Worm (Caenorhabditis elegans) whole organism, dauer: ENCODE results near the gene pptr-2.

Experiments
- unc-62 ChIP-seq: sonication (generic microtip); optimal IDR thresholded peaks from 2 replicates; lab custom pipeline; 2017; ENCODE audit warnings: missing biosample characterization, missing genetic modification reagents, missing genetic modification characterization

The pptr-2 gene

ce11 chrV:11029309-11029708 is 5.4 kb downstream of the pptr-2 start:
- TF ChIP-seq unc-62 (GFP tag; lab: Kevin White, UChicago), result no peak

ce11 chrV:11027740-11028139 is 7.0 kb downstream of the pptr-2 start:
- no peak for TF ChIP-seq unc-62 (GFP tag; lab: Kevin White, UChicago)

ce11 chrV:11022817-11023216 is 11.9 kb downstream of the pptr-2 start, which contains the start of the genes C13G3.12 and hot-6:
Gene C13G3.12 (minus strand): TSS chrV:11022917.
Gene hot-6 (minus strand): TSS chrV:11022937.
- TF ChIP-seq unc-62 (GFP tag; lab: Kevin White, UChicago), result no peak

- TF ChIP-seq unc-62 (GFP tag; lab: Kevin White, UChicago), result no peak
These were observed 17.7 kb downstream of the pptr-2 start for ce11 chrV:11016846-11017553.

- TF ChIP-seq unc-62 (GFP tag; lab: Kevin White, UChicago), result no peak
These were observed 20.0 kb downstream of the pptr-2 start for ce11 chrV:11014758-11015157.

- TF ChIP-seq unc-62 (GFP tag; lab: Kevin White, UChicago), result no peak
These were observed 21.6 kb downstream of the pptr-2 start for ce11 chrV:11013179-11013578.

- TF ChIP-seq unc-62 (GFP tag; lab: Kevin White, UChicago), result no peak
These were observed 22.3 kb downstream of the pptr-2 start, which contains the start of gene C13G3.1 for ce11 chrV:11012419-11012818. Gene C13G3.1 (minus strand): TSS chrV:11012465.

- no peak for TF ChIP-seq unc-62 (GFP tag; lab: Kevin White, UChicago)
These were observed 22.9 kb downstream of the pptr-2 start for ce11 chrV:11011807-11012206.

- no peak for TF ChIP-seq unc-62 (GFP tag; lab: Kevin White, UChicago)
These were observed 24.0 kb downstream of the pptr-2 start for ce11 chrV:11010768-11011167.

- TF ChIP-seq unc-62 (GFP tag; lab: Kevin White, UChicago), result no peak
These were observed 25.6 kb downstream of the pptr-2 start for ce11 chrV:11009124-11009524.

ce11 chrV:11007651-11008050 is 27.1 kb downstream of the pptr-2 start:
- TF ChIP-seq unc-62 (GFP tag; lab: Kevin White, UChicago), result no peak

- no peak for TF ChIP-seq unc-62 (GFP tag; lab: Kevin White, UChicago)
These were observed 30.6 kb downstream of the pptr-2 start for ce11 chrV:11004094-11004493.

- no peak for TF ChIP-seq unc-62 (GFP tag; lab: Kevin White, UChicago)
These were observed 32.3 kb downstream of the pptr-2 start, which contains the start of gene F53B7.4 for ce11 chrV:11002434-11002833. Gene F53B7.4 (minus strand): TSS chrV:11002534.

ce11 chrV:11000650-11001049 is 34.1 kb downstream of the pptr-2 start, which contains the start of gene isy-1:
Gene isy-1 (minus strand): TSS chrV:11000699.
- TF ChIP-seq unc-62 (GFP tag; lab: Kevin White, UChicago), result no peak

ce11 chrV:10998797-10999196 is 35.9 kb downstream of the pptr-2 start, which contains the start of gene F53B7.7:
Gene F53B7.7 (plus strand): TSS chrV:10999097.
- no peak for TF ChIP-seq unc-62 (GFP tag; lab: Kevin White, UChicago)

- no peak for TF ChIP-seq unc-62 (GFP tag; lab: Kevin White, UChicago)
These were observed 42.9 kb downstream of the pptr-2 start, which contains the start of gene frpr-9 for ce11 chrV:10991789-10992188. Gene frpr-9 (plus strand): TSS chrV:10992089.

ce11 chrV:10981113-10981512 is 53.6 kb downstream of the pptr-2 start, which contains the start of gene fig-1:
Gene fig-1 (minus strand): TSS chrV:10981213.
- TF ChIP-seq unc-62 (GFP tag; lab: Kevin White, UChicago), result no peak
